Worm (Caenorhabditis elegans) whole organism, L3 larva: Measurements from ENCODE around the gene sli-1.

ENCODE experiments used
- ceh-82 ChIP-seq: fragments of 150-350 bp; optimal IDR thresholded peaks from 2 replicates; lab custom pipeline; 2014; ENCODE audit warnings: missing biosample characterization, missing genetic modification characterization
- ceh-9 ChIP-seq: sonication (generic microtip); optimal IDR thresholded peaks from 2 replicates; lab custom pipeline; 2018; ENCODE audit warnings: missing biosample characterization, missing genetic modification characterization
- daf-12 ChIP-seq: fragments of 150-350 bp; optimal IDR thresholded peaks from 2 replicates; lab custom pipeline; 2014; ENCODE audit warnings: missing biosample characterization, missing genetic modification reagents, missing genetic modification characterization
- elt-2 ChIP-seq: sonication (generic microtip); optimal IDR thresholded peaks from 2 replicates; lab custom pipeline; 2016; ENCODE audit warnings: missing genetic modification reagents, mild to moderate bottlenecking, missing genetic modification characterization, missing compliant biosample characterization
- eor-1 ChIP-seq, 2 experiments: fragments of 150-350 bp; optimal IDR thresholded peaks; 2 replicates each; lab custom pipeline; 2014 to 2018; ENCODE audit warnings: missing biosample characterization in 2 of 2, missing genetic modification characterization in 2 of 2
- fkh-10 ChIP-seq: sonication (generic microtip); optimal IDR thresholded peaks from 2 replicates; lab custom pipeline; 2017; ENCODE audit warnings: missing biosample characterization, missing genetic modification reagents, missing genetic modification characterization
- fkh-2 ChIP-seq: fragments of 150-350 bp; optimal IDR thresholded peaks from 2 replicates; lab custom pipeline; 2014; ENCODE audit warnings: missing biosample characterization, missing genetic modification reagents, missing genetic modification characterization
- fos-1 ChIP-seq: fragments of 150-350 bp; optimal IDR thresholded peaks from 2 replicates; lab custom pipeline; 2014; ENCODE audit warnings: missing biosample characterization, missing genetic modification characterization
- lsy-12 ChIP-seq: sonication (generic microtip); optimal IDR thresholded peaks from 2 replicates; lab custom pipeline; 2016; ENCODE audit warnings: mild to moderate bottlenecking, missing genetic modification characterization, missing compliant biosample characterization
- nfya-1 ChIP-seq: sonication (generic microtip); optimal IDR thresholded peaks from 2 replicates; lab custom pipeline; 2017; ENCODE audit warnings: missing genetic modification characterization, mild to moderate bottlenecking, missing compliant biosample characterization, antibody characterized with exemption, moderate library complexity; ENCODE audit not compliant: insufficient read depth
- nhr-11 ChIP-seq: fragments of 150-350 bp; optimal IDR thresholded peaks from 2 replicates; lab custom pipeline; 2014; ENCODE audit warnings: missing biosample characterization, missing genetic modification characterization
- nhr-28 ChIP-seq: fragments of 150-350 bp; optimal IDR thresholded peaks from 2 replicates; lab custom pipeline; 2014; ENCODE audit warnings: missing biosample characterization, missing genetic modification characterization
- nhr-43 ChIP-seq: sonication (generic microtip); optimal IDR thresholded peaks from 2 replicates; lab custom pipeline; 2016; ENCODE audit warnings: mild to moderate bottlenecking, missing genetic modification characterization, missing compliant biosample characterization; ENCODE audit not compliant: poor library complexity, severe bottlenecking
- nhr-76 ChIP-seq: fragments of 150-350 bp; sonication (generic microtip); optimal IDR thresholded peaks from 5 replicates; lab custom pipeline; 2014; ENCODE audit warnings: missing biosample characterization, missing genetic modification characterization
- pha-4 ChIP-seq: fragments of 150-350 bp; optimal IDR thresholded peaks from 2 replicates; lab custom pipeline; 2014; ENCODE audit warnings: missing biosample characterization, missing genetic modification reagents, missing genetic modification characterization
- pqm-1 ChIP-seq: fragments of 150-350 bp; optimal IDR thresholded peaks from 2 replicates; lab custom pipeline; 2017; ENCODE audit warnings: missing biosample characterization, missing genetic modification characterization, inconsistent platforms
- sea-2 ChIP-seq: fragments of 150-350 bp; sonication (generic microtip); optimal IDR thresholded peaks from 4 replicates; lab custom pipeline; 2014; ENCODE audit warnings: missing biosample characterization, missing genetic modification reagents, missing genetic modification characterization
- skn-1 ChIP-seq: fragments of 150-350 bp; optimal IDR thresholded peaks from 2 replicates; lab custom pipeline; 2014; ENCODE audit warnings: missing biosample characterization, missing genetic modification characterization
- tbx-2 ChIP-seq: sonication (generic microtip); optimal IDR thresholded peaks from 2 replicates; lab custom pipeline; 2016; ENCODE audit warnings: mild to moderate bottlenecking, missing genetic modification characterization, missing compliant biosample characterization
- unc-39 ChIP-seq: sonication (generic microtip); optimal IDR thresholded peaks from 4 replicates; lab custom pipeline; 2017; ENCODE audit warnings: missing biosample characterization, missing genetic modification characterization

The sli-1 gene

ce11 chrX:671807-672206 is 54.0 kb downstream of the sli-1 start, which contains the start of gene lgc-32:
Gene lgc-32 (plus strand): TSS chrX:672107.
- TF ChIP-seq ceh-9 (tag; lab: Kevin White, UChicago) (no peak), unc-39 (no peak), tbx-2 (no peak), fkh-10 (no peak), skn-1 (tag; lab: Kevin White, UChicago) (no peak), fkh-2 (tag; lab: Kevin White, UChicago) (no peak), nhr-28 (tag; lab: Kevin White, UChicago) (no peak), fos-1 (tag; lab: Kevin White, UChicago) (no peak), sea-2 (GFP tag; lab: Kevin White, UChicago) (no peak), daf-12 (no peak), eor-1 (tag; optimal IDR thresholded peaks at IDR 0.05; lab: Kevin White, UChicago) (no peak), nhr-43 (tag; lab: Kevin White, UChicago) (no peak), nhr-76 (tag; lab: Kevin White, UChicago) (no peak), nhr-11 (tag; lab: Kevin White, UChicago) (no peak), pha-4 (tag; lab: Kevin White, UChicago) (no peak)

DNA sequence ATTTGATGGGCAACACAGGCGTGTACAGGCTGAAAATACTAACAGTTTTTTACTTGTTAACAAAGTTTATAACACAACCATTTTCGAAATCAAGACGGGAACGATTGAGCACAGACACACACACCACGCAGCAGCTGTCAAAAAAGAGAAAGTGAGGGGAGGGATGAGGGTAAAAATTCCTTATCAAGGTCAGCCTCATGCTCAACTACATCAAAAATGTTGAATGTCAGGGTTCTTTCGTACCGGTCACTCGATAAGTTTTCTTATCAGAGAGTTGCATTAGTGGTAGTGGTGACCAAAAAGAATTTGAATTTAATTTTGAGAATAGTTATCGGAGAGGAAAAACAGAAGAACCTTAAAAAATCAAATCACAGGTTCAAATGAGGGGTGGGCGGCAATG is 55.2 kb downstream of the sli-1 start, which contains the start of gene T19D7.6:
T19D7.6 (minus strand) TSS at position 198 of the 400 bp plus-strand sequence.
- TF ChIP-seq pqm-1 (peak; percentile 37), sea-2 (GFP tag; lab: Kevin White, UChicago) (no peak), skn-1 (tag; lab: Kevin White, UChicago) (no peak), nhr-28 (tag; lab: Kevin White, UChicago) (no peak), nfya-1 (tag; lab: Kevin White, UChicago) (no peak), lsy-12 (tag; lab: Kevin White, UChicago) (no peak), ceh-82 (tag; lab: Kevin White, UChicago) (no peak), elt-2 (tag; lab: Kevin White, UChicago) (peak; percentile 72)
- TF ChIP-seq, all 47 proteins: peak for 2
